Fruit fly (Drosophila melanogaster) S2 (cell line): Measurements from ENCODE around the gene bgm.
A peak's percentile ranks its signal among the peaks of the same experiment; 100 is the strongest.

ENCODE experiments used
- CG8478 ChIP-seq: fragments of >200 bp; optimal IDR thresholded peaks from 2 replicates; lab custom pipeline; 2018
- CTCF ChIP-seq, 2 experiments: fragments of >200 bp; optimal IDR thresholded peaks; 2 replicates each; lab custom pipeline; 2018

The bgm gene

dm6 chr2L:14011591-14012303 is 1.1 kb upstream of the bgm start:
- TF ChIP-seq CTCF (optimal IDR thresholded peaks at IDR 0.05; lab: Kevin White, UChicago), result no peak

- TF ChIP-seq CTCF (optimal IDR thresholded peaks at IDR 0.05; lab: Kevin White, UChicago), result no peak
- TF ChIP-seq CG8478 (lab: Kevin White, UChicago), result no peak
Measured at dm6 chr2L:14013478-14013877, 674 bp downstream of the bgm start.

dm6 chr2L:14015109-14015508 is 2.3 kb downstream of the bgm start:
- TF ChIP-seq CG8478 (lab: Kevin White, UChicago) (no peak), CTCF (optimal IDR thresholded peaks at IDR 0.05; lab: Kevin White, UChicago) (no peak)

dm6 chr2L:14019654-14020053 is 6.8 kb downstream of the bgm start:
- no peak for TF ChIP-seq CG8478 (lab: Kevin White, UChicago)
- no peak for TF ChIP-seq CTCF (optimal IDR thresholded peaks at IDR 0.05; lab: Kevin White, UChicago)

- TF ChIP-seq CG8478 (lab: Kevin White, UChicago) (no peak), CTCF (optimal IDR thresholded peaks at IDR 0.05; lab: Kevin White, UChicago) (no peak)
Measured at dm6 chr2L:14020108-14020507, 7.3 kb downstream of the bgm start, which contains the start of gene NimC3. NimC3 (minus strand) TSS chr2L:14020208.

dm6 chr2L:14020545-14020874 is 7.7 kb downstream of the bgm start:
- TF ChIP-seq CTCF (optimal IDR thresholded peaks at IDR 0.05; lab: Kevin White, UChicago), result no peak
- peak; percentile 28 for TF ChIP-seq CG8478 (lab: Kevin White, UChicago)

- no peak for TF ChIP-seq CTCF (optimal IDR thresholded peaks at IDR 0.05; lab: Kevin White, UChicago)
Measured at dm6 chr2L:14020875-14021643, 8.3 kb downstream of the bgm start.

- no peak for TF ChIP-seq CTCF (optimal IDR thresholded peaks at IDR 0.05; lab: Kevin White, UChicago)
- no peak for TF ChIP-seq CG8478 (lab: Kevin White, UChicago)
Measured at dm6 chr2L:14021646-14022129, 8.9 kb downstream of the bgm start.

- TF ChIP-seq CG8478 (lab: Kevin White, UChicago) (no peak), CTCF (optimal IDR thresholded peaks at IDR 0.05; lab: Kevin White, UChicago) (no peak)
Measured at dm6 chr2L:14022130-14022735, 9.4 kb downstream of the bgm start.

dm6 chr2L:14023136-14024050 is 10.6 kb downstream of the bgm start:
- no peak for TF ChIP-seq CG8478 (lab: Kevin White, UChicago)
- TF ChIP-seq CTCF (optimal IDR thresholded peaks at IDR 0.05; lab: Kevin White, UChicago), result no peak

- TF ChIP-seq CG8478 (lab: Kevin White, UChicago), result no peak
- no peak for TF ChIP-seq CTCF (optimal IDR thresholded peaks at IDR 0.05; lab: Kevin White, UChicago)
Measured at dm6 chr2L:14024051-14024745, 11.4 kb downstream of the bgm start.

dm6 chr2L:14024746-14025105 is 11.9 kb downstream of the bgm start:
- TF ChIP-seq CG8478 (lab: Kevin White, UChicago), result no peak
- TF ChIP-seq CTCF (optimal IDR thresholded peaks at IDR 0.05; lab: Kevin White, UChicago), result no peak

- TF ChIP-seq CG8478 (lab: Kevin White, UChicago) (no peak), CTCF (optimal IDR thresholded peaks at IDR 0.05; lab: Kevin White, UChicago) (no peak)
Measured at dm6 chr2L:14025485-14025933, 12.7 kb downstream of the bgm start.

dm6 chr2L:14026778-14027177 is 14.0 kb downstream of the bgm start, which contains the start of gene hll:
hll (plus strand) TSS chr2L:14027001.
- TF ChIP-seq CG8478 (lab: Kevin White, UChicago) (no peak), CTCF (optimal IDR thresholded peaks at IDR 0.05; lab: Kevin White, UChicago) (no peak)
